Worm (Caenorhabditis elegans) whole organism, dauer: ENCODE data around the gene W01B6.6.

Source experiments
- unc-62 ChIP-seq: sonication (generic microtip); optimal IDR thresholded peaks from 2 replicates; lab custom pipeline; 2017; ENCODE audit warnings: missing biosample characterization, missing genetic modification reagents, missing genetic modification characterization

W01B6.6 gene

DNA sequence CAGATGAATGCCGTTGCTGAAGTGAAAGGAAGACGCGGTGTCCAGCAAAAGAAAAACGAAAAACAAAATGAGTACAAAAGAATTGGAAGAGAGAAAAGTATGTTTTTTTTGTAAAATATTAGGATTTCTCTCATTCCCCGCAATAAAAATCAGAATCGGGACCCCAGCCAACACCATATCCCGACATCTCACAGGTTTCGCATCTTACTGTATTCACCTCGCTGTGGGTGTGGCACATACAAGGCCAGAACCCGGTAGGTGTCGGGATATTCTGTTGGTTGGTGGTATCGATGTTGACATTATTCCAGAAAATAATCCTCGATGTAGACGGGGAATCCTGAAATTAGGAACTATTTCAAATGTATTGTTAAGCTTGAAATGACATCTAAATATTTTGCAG, 35.8 kb downstream of the W01B6.6 start:
- no peak for TF ChIP-seq unc-62 (GFP tag; lab: Kevin White, UChicago)

DNA sequence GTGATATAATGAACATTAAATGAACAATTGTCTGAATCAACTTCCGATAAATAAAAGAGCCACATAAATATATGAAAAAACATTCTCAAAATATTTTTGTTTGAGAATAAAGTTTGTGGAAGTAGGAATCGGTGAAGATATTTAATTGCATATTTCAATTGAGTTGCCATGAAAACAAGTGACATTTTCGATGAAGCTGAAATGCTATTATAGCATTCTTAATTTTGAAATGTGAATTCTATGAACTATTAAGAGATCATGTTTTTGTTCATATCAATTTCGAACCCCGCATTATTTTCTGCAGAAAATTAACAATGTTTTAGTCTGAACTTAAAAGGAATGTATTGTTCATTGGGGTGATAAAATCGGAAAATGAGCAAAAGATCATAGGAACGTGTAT, 41.3 kb downstream of the W01B6.6 start, which contains the start of gene irld-21:
TSS of gene irld-21 (minus strand) at position 101 of the 400 bp plus-strand sequence.
- TF ChIP-seq unc-62 (GFP tag; lab: Kevin White, UChicago): no peak

DNA sequence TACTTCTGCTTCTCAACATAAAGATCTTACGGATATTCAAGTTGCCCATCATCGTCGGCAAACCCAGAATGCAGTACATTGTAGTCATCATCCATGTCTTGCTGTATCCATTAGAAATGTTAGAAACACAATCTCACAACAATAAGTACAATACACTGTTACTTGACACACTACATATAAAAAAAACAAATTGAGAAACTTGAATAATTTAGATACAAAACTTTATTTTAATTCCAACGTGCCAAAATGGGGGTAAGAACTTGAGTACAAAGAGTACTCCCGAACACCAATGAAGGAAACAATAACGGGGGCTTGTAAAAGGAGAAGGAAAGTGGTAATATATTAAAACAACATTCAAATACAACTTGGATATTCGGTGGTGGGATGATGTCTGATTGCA, 45.6 kb downstream of the W01B6.6 start, which contains the start of gene ctf-18:
TSS of gene ctf-18 (minus strand) at position 101 of the 400 bp plus-strand sequence.
- TF ChIP-seq unc-62 (GFP tag; lab: Kevin White, UChicago): no peak

DNA sequence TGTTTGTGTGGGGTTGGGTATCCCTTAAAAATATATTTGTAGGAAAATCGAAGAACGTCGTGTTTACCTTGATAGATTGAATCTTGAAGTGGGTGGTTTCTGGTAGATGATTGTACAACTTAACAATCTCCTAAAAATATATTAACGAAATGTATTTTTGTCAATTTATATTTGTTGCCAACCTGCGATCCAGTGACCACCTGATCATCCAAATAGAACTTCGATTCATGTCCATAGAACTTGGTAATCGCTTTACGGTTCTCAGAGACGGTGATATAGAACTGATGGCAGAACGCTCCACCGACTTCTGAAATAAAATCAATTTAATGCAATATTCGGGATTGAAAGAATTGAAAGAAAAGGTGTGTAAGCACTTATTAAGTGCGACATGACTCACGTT, 47.5 kb downstream of the W01B6.6 start:
- no peak for TF ChIP-seq unc-62 (GFP tag; lab: Kevin White, UChicago)

DNA sequence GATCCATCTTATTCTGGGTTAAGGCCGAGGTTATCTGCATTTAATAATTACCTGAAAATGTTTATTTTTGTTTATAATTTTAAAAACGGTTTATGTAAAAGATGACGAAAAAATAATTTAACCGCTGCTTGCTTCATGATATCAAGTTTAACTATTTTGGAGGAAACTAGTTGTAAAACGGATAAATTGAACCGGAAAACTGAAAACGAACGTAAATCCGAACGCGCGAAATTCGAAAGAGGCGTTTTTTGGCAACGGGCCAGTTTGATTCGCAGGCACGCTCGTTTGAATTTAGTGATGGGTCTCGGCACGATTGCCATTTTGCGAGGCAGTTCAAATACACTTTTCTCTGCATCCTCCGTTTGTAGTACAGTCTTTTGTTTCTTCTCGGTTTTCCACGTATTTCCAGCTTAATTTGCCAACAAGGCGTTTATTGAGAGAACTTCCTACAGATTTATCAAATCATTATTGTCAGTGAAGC, 48.0 kb downstream of the W01B6.6 start, which contains the start of the genes gtbp-1 and K08F4.3:
TSS of gene gtbp-1 (minus strand) at position 51 of the 481 bp plus-strand sequence.
TSS of gene K08F4.3 (plus strand) at position 352 of the 481 bp plus-strand sequence.
- no peak for TF ChIP-seq unc-62 (GFP tag; lab: Kevin White, UChicago)

DNA sequence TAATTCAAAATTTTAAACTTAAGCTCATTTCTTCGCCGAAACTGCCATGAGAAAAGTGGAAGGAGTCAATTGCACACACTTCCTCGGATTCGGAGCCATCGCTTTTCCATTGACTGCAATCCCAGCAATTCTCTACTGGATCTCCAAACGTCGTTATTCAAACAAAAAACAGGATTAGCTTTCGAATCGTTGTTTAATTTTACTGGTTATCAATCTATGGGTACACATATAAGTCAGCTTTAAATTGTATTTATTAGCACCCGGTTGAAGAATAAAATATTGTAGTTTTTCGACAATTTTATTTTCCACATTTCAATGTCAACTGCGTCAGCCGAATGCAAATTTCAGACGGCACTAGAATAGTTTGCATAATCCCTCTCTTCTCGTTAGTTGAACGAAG, 49.0 kb downstream of the W01B6.6 start, which contains the start of gene glt-3:
TSS of gene glt-3 (plus strand) at position 301 of the 400 bp plus-strand sequence.
- TF ChIP-seq unc-62 (GFP tag; lab: Kevin White, UChicago): no peak
